Worm (Caenorhabditis elegans) whole organism, L2 larva: Measurements from ENCODE around the gene dib-1.

Experiments used
- C34F6.9 ChIP-seq: fragments of 150-350 bp; optimal IDR thresholded peaks from 2 replicates; lab custom pipeline; 2014; ENCODE audit warnings: missing biosample characterization, missing genetic modification characterization
- F13H6.1 ChIP-seq: sonication (generic microtip); optimal IDR thresholded peaks from 2 replicates; lab custom pipeline; 2016; ENCODE audit warnings: missing genetic modification characterization, missing compliant biosample characterization
- Y55F3AM.14 ChIP-seq: fragments of 200-800 bp; sonication (Bioruptor generic); optimal IDR thresholded peaks from 2 replicates; lab custom pipeline; 2018; ENCODE audit warnings: mild to moderate bottlenecking, missing genetic modification characterization, missing compliant biosample characterization
- ZK546.5 ChIP-seq: sonication (generic microtip); optimal IDR thresholded peaks from 2 replicates; lab custom pipeline; 2017; ENCODE audit warnings: missing biosample characterization, missing genetic modification characterization
- alr-1 ChIP-seq: fragments of 150-350 bp; optimal IDR thresholded peaks from 2 replicates; lab custom pipeline; 2014; ENCODE audit warnings: missing biosample characterization, missing genetic modification characterization
- aly-2 ChIP-seq: fragments of 150-350 bp; optimal IDR thresholded peaks from 2 replicates; lab custom pipeline; 2014; ENCODE audit warnings: missing biosample characterization, missing genetic modification characterization
- ama-1 ChIP-seq: fragments of 150-350 bp; optimal IDR thresholded peaks from 2 replicates; lab custom pipeline; 2018; ENCODE audit warnings: inconsistent platforms
- blmp-1 ChIP-seq: sonication (generic microtip); optimal IDR thresholded peaks from 2 replicates; lab custom pipeline; 2017; ENCODE audit warnings: missing genetic modification characterization, mild to moderate bottlenecking, missing compliant biosample characterization, antibody characterized with exemption, moderate library complexity; ENCODE audit not compliant: insufficient read depth
- crh-2 ChIP-seq: sonication (generic microtip); optimal IDR thresholded peaks from 2 replicates; lab custom pipeline; 2017; ENCODE audit warnings: missing biosample characterization, missing genetic modification characterization
- elt-1 ChIP-seq: fragments of 150-350 bp; optimal IDR thresholded peaks from 2 replicates; lab custom pipeline; 2014; ENCODE audit warnings: missing biosample characterization, missing genetic modification characterization
- fos-1 ChIP-seq: fragments of 150-350 bp; optimal IDR thresholded peaks from 2 replicates; lab custom pipeline; 2014; ENCODE audit warnings: missing biosample characterization, missing genetic modification characterization
- gmeb-1 ChIP-seq: fragments of 150-350 bp; optimal IDR thresholded peaks from 2 replicates; lab custom pipeline; 2014; ENCODE audit warnings: missing biosample characterization, missing genetic modification characterization
- lin-11 ChIP-seq: fragments of 150-350 bp; sonication (generic microtip); optimal IDR thresholded peaks from 2 replicates; lab custom pipeline; 2014; ENCODE audit warnings: missing biosample characterization, missing genetic modification characterization, inconsistent platforms, mixed read lengths
- lin-13 ChIP-seq: fragments of 150-350 bp; optimal IDR thresholded peaks from 2 replicates; lab custom pipeline; 2014; ENCODE audit warnings: missing biosample characterization, missing genetic modification reagents, missing genetic modification characterization
- lin-39 ChIP-seq: fragments of 150-350 bp; optimal IDR thresholded peaks from 2 replicates; lab custom pipeline; 2014; ENCODE audit warnings: missing biosample characterization, missing genetic modification reagents, missing genetic modification characterization
- lsy-2 ChIP-seq, 2 experiments: fragments of 150-350 bp in 1 of 2; sonication (generic microtip) in 1 of 2; optimal IDR thresholded peaks; 2 replicates each; lab custom pipeline; 2014 to 2017; ENCODE audit warnings: missing biosample characterization in 2 of 2, missing genetic modification characterization in 2 of 2
- mbf-1 ChIP-seq: sonication (generic microtip); optimal IDR thresholded peaks from 2 replicates; lab custom pipeline; 2017; ENCODE audit warnings: missing biosample characterization, missing genetic modification characterization
- mdl-1 ChIP-seq, 2 experiments: fragments of 150-350 bp in 1 of 2; sonication (generic microtip) in 1 of 2; optimal IDR thresholded peaks; 2 replicates each; lab custom pipeline; 2017; ENCODE audit warnings: missing biosample characterization in 2 of 2, missing genetic modification characterization in 2 of 2
- nhr-10 ChIP-seq: sonication (generic microtip); optimal IDR thresholded peaks from 2 replicates; lab custom pipeline; 2017; ENCODE audit warnings: missing biosample characterization, missing genetic modification characterization
- nhr-12 ChIP-seq: fragments of 150-350 bp; optimal IDR thresholded peaks from 2 replicates; lab custom pipeline; 2014; ENCODE audit warnings: missing biosample characterization, missing genetic modification characterization
- nhr-129 ChIP-seq: fragments of 150-350 bp; optimal IDR thresholded peaks from 2 replicates; lab custom pipeline; 2014; ENCODE audit warnings: missing biosample characterization, missing genetic modification characterization
- nhr-21 ChIP-seq: fragments of 150-350 bp; optimal IDR thresholded peaks from 2 replicates; lab custom pipeline; 2014; ENCODE audit warnings: missing biosample characterization, missing genetic modification characterization
- nhr-6 ChIP-seq: fragments of 150-350 bp; optimal IDR thresholded peaks from 2 replicates; lab custom pipeline; 2014; ENCODE audit warnings: missing biosample characterization, missing genetic modification characterization
- sem-4 ChIP-seq: fragments of 150-350 bp; optimal IDR thresholded peaks from 2 replicates; lab custom pipeline; 2014; ENCODE audit warnings: missing biosample characterization, missing genetic modification reagents, missing genetic modification characterization
- sma-9 ChIP-seq, 2 experiments: fragments of 150-350 bp in 1 of 2; sonication (generic microtip) in 1 of 2; optimal IDR thresholded peaks; 2 replicates each; lab custom pipeline; 2014 to 2016; ENCODE audit warnings: missing genetic modification characterization in 2 of 2, mild to moderate bottlenecking in 1 of 2, missing biosample characterization in 1 of 2, missing compliant biosample characterization in 1 of 2, missing genetic modification reagents in 1 of 2, moderate library complexity in 1 of 2
- unc-39 ChIP-seq: fragments of 150-350 bp; optimal IDR thresholded peaks from 2 replicates; lab custom pipeline; 2014; ENCODE audit warnings: missing biosample characterization, missing genetic modification characterization
- unc-55 ChIP-seq: fragments of 150-350 bp; sonication (generic microtip); optimal IDR thresholded peaks from 3 replicates; lab custom pipeline; 2014; ENCODE audit warnings: missing biosample characterization, missing genetic modification reagents, missing genetic modification characterization
- ztf-1 ChIP-seq: fragments of 200-800 bp; sonication (Bioruptor generic); conservative IDR thresholded peaks from 2 replicates; pipeline ENCODE4 v1.3.6; 2022; ENCODE audit warnings: missing genetic modification characterization, missing compliant biosample characterization
- ztf-11 ChIP-seq: sonication (generic microtip); optimal IDR thresholded peaks from 2 replicates; lab custom pipeline; 2017; ENCODE audit warnings: missing biosample characterization, missing genetic modification characterization
- ztf-4 ChIP-seq: fragments of 150-350 bp; optimal IDR thresholded peaks from 2 replicates; lab custom pipeline; 2014; ENCODE audit warnings: missing biosample characterization, missing genetic modification characterization

The dib-1 gene

DNA sequence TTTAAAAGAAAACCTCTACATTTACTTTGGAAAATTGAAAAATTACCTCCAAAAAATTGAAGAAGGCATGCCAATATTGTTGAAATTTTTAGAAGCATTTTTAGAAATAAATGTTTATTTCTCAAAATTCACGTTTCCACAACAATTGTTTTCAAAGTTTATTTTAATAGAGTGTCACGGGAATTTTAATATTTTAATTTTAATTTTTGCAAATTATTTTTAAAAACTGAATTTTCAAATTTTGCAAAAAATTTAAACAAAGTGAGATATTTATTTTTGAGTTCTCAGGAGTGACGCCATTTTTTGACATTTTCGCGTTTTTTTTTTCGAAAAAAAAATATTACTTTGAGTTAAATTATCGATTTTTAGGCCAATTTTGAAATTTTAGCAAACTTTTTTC lies 37.5 kb upstream of the dib-1 start, which contains the start of gene Y54G2A.49:
TSS of gene Y54G2A.49 (minus strand) at position 101 of the 400 bp plus-strand sequence.
- TF ChIP-seq aly-2 (tag; lab: Kevin White, UChicago) (no peak), blmp-1 (tag; lab: Kevin White, UChicago) (no peak), elt-1 (tag; lab: Kevin White, UChicago) (no peak), mdl-1 (tag; optimal IDR thresholded peaks at IDR 0.05; lab: Kevin White, UChicago) (no peak), ztf-4 (tag; lab: Kevin White, UChicago) (no peak), ztf-1 (GFP tag; lab: Robert Waterston, UW) (no peak), unc-39 (tag; lab: Kevin White, UChicago) (no peak), C34F6.9 (tag; lab: Kevin White, UChicago) (no peak), Y55F3AM.14 (GFP tag; lab: Kevin White, UChicago) (no peak), lin-13 (no peak), nhr-6 (tag; lab: Kevin White, UChicago) (no peak), fos-1 (tag; lab: Kevin White, UChicago) (no peak), crh-2 (tag; lab: Kevin White, UChicago) (no peak), lin-39 (tag; lab: Kevin White, UChicago) (no peak), nhr-21 (no peak), lin-11 (tag; lab: Kevin White, UChicago) (no peak), ama-1 (lab: Kevin White, UChicago) (no peak), alr-1 (tag; lab: Kevin White, UChicago) (no peak), ZK546.5 (no peak)

DNA sequence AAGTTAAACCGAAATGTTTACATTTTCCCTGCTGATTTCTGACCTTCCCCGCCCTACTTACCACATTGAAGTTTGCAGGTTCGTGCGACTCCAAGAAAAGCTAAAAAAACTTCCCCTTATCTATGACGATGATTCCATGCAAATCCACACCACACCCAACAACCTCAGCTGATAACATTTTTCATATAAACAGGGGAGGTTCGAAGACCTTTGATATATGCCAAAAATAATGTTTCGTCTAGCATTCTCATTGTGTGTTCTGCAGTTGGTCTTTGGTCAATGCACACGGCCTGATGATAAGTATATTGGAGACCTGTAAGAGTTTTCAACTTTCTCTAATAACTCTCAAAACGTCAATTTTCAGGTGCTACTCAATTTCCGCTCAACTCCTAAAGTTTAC lies 36.5 kb upstream of the dib-1 start:
- peak; percentile 8 for TF ChIP-seq fos-1 (tag; lab: Kevin White, UChicago)
- no peak for TF ChIP-seq unc-55 (GFP tag; lab: Kevin White, UChicago)
- TF ChIP-seq, all 48 proteins: peak for 1

ce11 chrIV:2855056-2855752 lies 35.5 kb upstream of the dib-1 start:
- TF ChIP-seq fos-1 (tag; lab: Kevin White, UChicago) (peak; percentile 70), sma-9 (GFP tag; optimal IDR thresholded peaks at IDR 0.05; lab: Kevin White, UChicago) (peak; percentile 78), sma-9 (tag; optimal IDR thresholded peaks at IDR 0.05; lab: Kevin White, UChicago) (no peak), crh-2 (tag; lab: Kevin White, UChicago) (peak; percentile 60), lin-11 (tag; lab: Kevin White, UChicago) (no peak), nhr-12 (tag; lab: Kevin White, UChicago) (no peak), nhr-10 (no peak), gmeb-1 (peak; percentile 3)

DNA sequence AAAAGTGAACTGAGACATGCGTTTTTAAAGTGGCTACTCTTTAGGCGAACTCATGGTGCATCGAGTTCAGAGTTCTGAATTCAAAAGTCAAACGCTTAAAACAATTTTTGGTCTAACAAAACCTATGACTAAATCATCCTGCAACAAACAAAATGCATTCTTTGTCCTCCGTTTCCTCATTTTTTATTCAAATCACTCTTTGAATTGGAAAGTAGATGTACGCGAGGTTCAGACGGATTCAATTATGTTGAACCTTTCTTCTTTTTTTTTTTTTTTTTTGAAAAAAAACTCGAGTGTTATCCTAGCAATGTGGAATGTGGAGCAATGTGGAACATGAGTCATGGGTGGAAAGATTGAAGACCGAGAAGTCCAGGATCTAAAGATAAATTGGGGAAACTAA lies 31.9 kb upstream of the dib-1 start:
- TF ChIP-seq mbf-1 (tag; lab: Kevin White, UChicago) (no peak), C34F6.9 (tag; lab: Kevin White, UChicago) (no peak), ztf-11 (no peak), sem-4 (tag; lab: Kevin White, UChicago) (no peak), crh-2 (tag; lab: Kevin White, UChicago) (no peak)
- TF ChIP-seq, all 48 proteins: peak for 0

DNA sequence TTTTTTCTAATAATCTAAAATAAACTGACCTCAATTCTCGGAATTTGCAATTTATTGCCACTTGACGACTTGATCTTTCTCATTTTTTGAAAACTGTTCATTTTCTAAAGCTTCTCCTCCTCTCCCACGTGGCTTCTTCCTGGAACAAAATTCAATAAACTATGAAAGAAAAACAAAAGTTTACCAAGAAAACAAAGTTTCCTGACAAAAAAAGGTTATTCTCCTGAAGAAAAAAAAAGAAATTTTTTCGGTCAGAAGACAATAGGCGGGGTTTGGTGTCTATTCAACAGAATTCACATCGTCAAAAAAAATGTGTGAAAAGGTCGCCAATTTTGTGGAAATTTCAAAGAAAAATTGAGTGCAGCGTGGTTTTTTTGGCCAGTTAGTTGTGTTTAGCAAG lies 25.9 kb upstream of the dib-1 start, which contains the start of gene Y54G2A.16:
TSS of gene Y54G2A.16 (minus strand) at position 101 of the 400 bp plus-strand sequence.
- TF ChIP-seq F13H6.1 (tag; lab: Kevin White, UChicago) (no peak), lin-11 (tag; lab: Kevin White, UChicago) (no peak), crh-2 (tag; lab: Kevin White, UChicago) (no peak), ama-1 (lab: Kevin White, UChicago) (no peak)

- no peak for TF ChIP-seq alr-1 (tag; lab: Kevin White, UChicago)
- peak; percentile 26 for TF ChIP-seq nhr-129
- no peak for TF ChIP-seq nhr-10
- TF ChIP-seq lsy-2 (tag; optimal IDR thresholded peaks at IDR 0.05; lab: Kevin White, UChicago), result peak in 1 of 2 experiments; percentile 11
- no peak for TF ChIP-seq sma-9 (GFP tag; optimal IDR thresholded peaks at IDR 0.05; lab: Kevin White, UChicago)
- TF ChIP-seq sma-9 (tag; optimal IDR thresholded peaks at IDR 0.05; lab: Kevin White, UChicago), result no peak
- TF ChIP-seq unc-55 (GFP tag; lab: Kevin White, UChicago), result no peak
- TF ChIP-seq F13H6.1 (tag; lab: Kevin White, UChicago), result peak; percentile 94
- TF ChIP-seq, all 48 proteins: peak for 3
These were observed 5.4 kb upstream of the dib-1 start for ce11 chrIV:2885260-2885659.
